Worm (Caenorhabditis elegans) whole organism, L2 larva: ENCODE results near the gene C05B5.4.

Source experiments
- F13H6.1 ChIP-seq: sonication (generic microtip); optimal IDR thresholded peaks from 2 replicates; lab custom pipeline; 2016; ENCODE audit warnings: missing genetic modification characterization, missing compliant biosample characterization
- ZK546.5 ChIP-seq: sonication (generic microtip); optimal IDR thresholded peaks from 2 replicates; lab custom pipeline; 2017; ENCODE audit warnings: missing biosample characterization, missing genetic modification characterization
- ama-1 ChIP-seq: fragments of 150-350 bp; optimal IDR thresholded peaks from 2 replicates; lab custom pipeline; 2018; ENCODE audit warnings: inconsistent platforms
- elt-3 ChIP-seq: sonication (generic microtip); optimal IDR thresholded peaks from 2 replicates; lab custom pipeline; 2017; ENCODE audit warnings: missing biosample characterization, missing genetic modification characterization
- lin-13 ChIP-seq: fragments of 150-350 bp; optimal IDR thresholded peaks from 2 replicates; lab custom pipeline; 2014; ENCODE audit warnings: missing biosample characterization, missing genetic modification reagents, missing genetic modification characterization
- lin-39 ChIP-seq: fragments of 150-350 bp; optimal IDR thresholded peaks from 2 replicates; lab custom pipeline; 2014; ENCODE audit warnings: missing biosample characterization, missing genetic modification reagents, missing genetic modification characterization
- mab-5 ChIP-seq: fragments of 150-350 bp; optimal IDR thresholded peaks from 2 replicates; lab custom pipeline; 2014; ENCODE audit warnings: missing biosample characterization, missing genetic modification characterization
- nhr-12 ChIP-seq: fragments of 150-350 bp; optimal IDR thresholded peaks from 2 replicates; lab custom pipeline; 2014; ENCODE audit warnings: missing biosample characterization, missing genetic modification characterization
- snpc-4 ChIP-seq: fragments of 150-350 bp; optimal IDR thresholded peaks from 2 replicates; lab custom pipeline; 2014; ENCODE audit warnings: missing biosample characterization, missing genetic modification characterization
- unc-62 ChIP-seq: fragments of 150-350 bp; optimal IDR thresholded peaks from 2 replicates; lab custom pipeline; 2014; ENCODE audit warnings: missing biosample characterization, missing genetic modification reagents, missing genetic modification characterization
- ztf-4 ChIP-seq: fragments of 150-350 bp; optimal IDR thresholded peaks from 2 replicates; lab custom pipeline; 2014; ENCODE audit warnings: missing biosample characterization, missing genetic modification characterization

- TF ChIP-seq ama-1 (lab: Kevin White, UChicago) (no peak), ztf-4 (tag; lab: Kevin White, UChicago) (no peak), snpc-4 (tag; lab: Kevin White, UChicago) (no peak), unc-62 (GFP tag; lab: Kevin White, UChicago) (no peak), lin-13 (no peak), F13H6.1 (tag; lab: Kevin White, UChicago) (no peak), mab-5 (tag; lab: Kevin White, UChicago) (no peak), lin-39 (tag; lab: Kevin White, UChicago) (no peak), ZK546.5 (tag; lab: Kevin White, UChicago) (no peak), elt-3 (tag; lab: Kevin White, UChicago) (no peak), nhr-12 (tag; lab: Kevin White, UChicago) (no peak)
Observed at ce11 chrIII:9984604-9985003, 9.1 kb upstream of the C05B5.4 start.
